Fruit fly (Drosophila melanogaster) whole organism, pupa: Measurements from ENCODE around the gene Atat.
A peak's percentile ranks its signal among the peaks of the same experiment; 100 is the strongest.

Source experiments
- CG10348 ChIP-seq: fragments of 200-800 bp; sonication (Bioruptor generic); IDR thresholded peaks from 2 replicates; pipeline ENCODE4 v1.3.6; 2022; ENCODE audit warnings: missing biosample characterization, missing genetic modification characterization
- CG12605 ChIP-seq: fragments of 200-800 bp; sonication (Bioruptor generic); IDR thresholded peaks from 2 replicates; pipeline ENCODE4 v1.3.6; 2022; ENCODE audit warnings: missing biosample characterization, missing genetic modification characterization
- CG34367 ChIP-seq: fragments of 200-800 bp; sonication (Bioruptor generic); optimal IDR thresholded peaks from 2 replicates; lab custom pipeline; 2018; ENCODE audit warnings: missing biosample characterization, mild to moderate bottlenecking, missing genetic modification characterization
- CG8159 ChIP-seq: fragments of 200-800 bp; sonication (Bioruptor generic); optimal IDR thresholded peaks from 3 replicates; lab custom pipeline; 2018; ENCODE audit warnings: missing biosample characterization, mild to moderate bottlenecking, missing genetic modification characterization, moderate library complexity
- CG8301 ChIP-seq: fragments of 200-800 bp; sonication (Bioruptor generic); optimal IDR thresholded peaks from 2 replicates; lab custom pipeline; 2018; ENCODE audit warnings: missing biosample characterization, mild to moderate bottlenecking, missing genetic modification characterization
- CG9948 ChIP-seq: fragments of 200-800 bp; sonication (Bioruptor generic); optimal IDR thresholded peaks from 2 replicates; lab custom pipeline; 2018; ENCODE audit warnings: missing biosample characterization, mild to moderate bottlenecking, missing genetic modification characterization, moderate library complexity
- EcR ChIP-seq: fragments of 200-800 bp; sonication (Bioruptor generic); optimal IDR thresholded peaks from 3 replicates; lab custom pipeline; 2019; ENCODE audit warnings: missing biosample characterization, missing genetic modification characterization, mild to moderate bottlenecking, moderate library complexity, missing genetic modification reagents

DNA sequence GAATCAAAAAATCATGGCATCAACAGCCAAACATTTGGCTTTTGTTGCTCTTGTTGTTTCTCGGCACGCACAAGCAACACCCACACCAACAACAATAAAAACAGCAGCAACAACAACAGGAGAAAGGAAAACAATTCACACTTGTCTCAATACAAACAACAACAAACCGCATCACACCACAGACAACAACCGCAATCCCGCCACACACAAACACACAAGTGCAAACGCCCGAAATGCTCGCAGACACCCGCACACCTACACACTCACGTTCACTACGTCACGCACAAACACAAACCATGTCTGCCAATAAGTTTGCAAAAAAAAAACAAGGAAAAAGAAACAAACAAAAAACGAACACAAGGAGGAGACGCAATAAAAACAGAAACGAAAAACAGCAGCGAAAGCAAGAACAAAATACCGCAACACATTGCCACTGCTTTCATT, 41.2 kb upstream of the Atat start:
- no peak for TF ChIP-seq CG8301
- TF ChIP-seq CG8159 = no peak
- TF ChIP-seq CG10348 (GFP tag; lab: Robert Waterston, UW) = no peak
- no peak for TF ChIP-seq EcR (GFP tag; lab: Kevin White, UChicago)
- peak; percentile 26 for TF ChIP-seq CG34367 (tag; lab: Kevin White, UChicago)
- peak; percentile 72; the same call in 1 of the 2 replicates for TF ChIP-seq CG12605 (GFP tag; lab: Robert Waterston, UW)
- no peak for TF ChIP-seq CG9948 (tag; lab: Kevin White, UChicago)
